Worm (Caenorhabditis elegans) whole organism, L4 larva: ENCODE results near the gene rmd-2.

Experiments used
- F26F4.8 ChIP-seq: fragments of 200-800 bp; sonication (Bioruptor generic); conservative IDR thresholded peaks from 2 replicates; pipeline ENCODE4 v1.3.6; 2022; ENCODE audit warnings: missing genetic modification characterization, missing compliant biosample characterization
- F37D6.2 ChIP-seq: sonication (generic microtip); optimal IDR thresholded peaks from 2 replicates; lab custom pipeline; 2016; ENCODE audit warnings: mild to moderate bottlenecking, missing genetic modification characterization, missing compliant biosample characterization
- F44E2.7 ChIP-seq: fragments of 200-800 bp; sonication (Bioruptor generic); IDR thresholded peaks from 2 replicates; pipeline ENCODE4 v2.1.2; 2022; ENCODE audit warnings: missing genetic modification characterization, missing compliant biosample characterization
- F49E8.2 ChIP-seq: sonication (generic microtip); optimal IDR thresholded peaks from 2 replicates; lab custom pipeline; 2016; ENCODE audit warnings: missing compliant biosample characterization, mild to moderate bottlenecking, missing genetic modification characterization, borderline replicate concordance
- ZK337.2 ChIP-seq: fragments of 200-800 bp; sonication (Bioruptor generic); IDR thresholded peaks from 2 replicates; pipeline ENCODE4 v1.3.6; 2022; ENCODE audit warnings: missing genetic modification reagents, missing genetic modification characterization, missing compliant biosample characterization
- ZK546.5 ChIP-seq, 2 experiments: sonication (generic microtip); optimal IDR thresholded peaks; 2 replicates each; lab custom pipeline; 2017; ENCODE audit warnings: missing biosample characterization in 2 of 2, missing genetic modification characterization in 2 of 2
- aha-1 ChIP-seq: fragments of 150-350 bp; peaks from one replicate; lab custom pipeline; 2014; ENCODE audit warnings: missing biosample characterization, missing genetic modification characterization
- arid-1 ChIP-seq: fragments of 200-800 bp; sonication (Bioruptor generic); conservative IDR thresholded peaks from 2 replicates; pipeline ENCODE4 v1.3.6; 2022; ENCODE audit warnings: missing genetic modification reagents, missing genetic modification characterization, missing compliant biosample characterization
- attf-4 ChIP-seq: sonication (generic microtip); optimal IDR thresholded peaks from 3 replicates; lab custom pipeline; 2017; ENCODE audit warnings: missing biosample characterization, missing genetic modification characterization
- ceh-20 ChIP-seq: fragments of 200-800 bp; sonication (Bioruptor generic); IDR thresholded peaks from 2 replicates; pipeline ENCODE4 v1.3.6; 2022; ENCODE audit warnings: missing genetic modification reagents, missing genetic modification characterization, missing compliant biosample characterization
- ceh-28 ChIP-seq: fragments of 150-350 bp; optimal IDR thresholded peaks from 2 replicates; lab custom pipeline; 2014; ENCODE audit warnings: missing biosample characterization, missing genetic modification reagents, missing genetic modification characterization
- ceh-62 ChIP-seq: sonication (generic microtip); optimal IDR thresholded peaks from 2 replicates; lab custom pipeline; 2017; ENCODE audit warnings: missing biosample characterization, missing genetic modification characterization
- ceh-82 ChIP-seq: sonication (generic microtip); optimal IDR thresholded peaks from 2 replicates; lab custom pipeline; 2017; ENCODE audit warnings: missing biosample characterization, missing genetic modification characterization
- daf-19 ChIP-seq: fragments of 200-800 bp; sonication (Bioruptor generic); conservative IDR thresholded peaks from 2 replicates; pipeline ENCODE4 v1.3.6; 2022; ENCODE audit warnings: missing genetic modification characterization, missing compliant biosample characterization
- daf-8 ChIP-seq: fragments of 200-800 bp; sonication (Bioruptor generic); IDR thresholded peaks from 2 replicates; pipeline ENCODE4 v1.3.6; 2022; ENCODE audit warnings: missing genetic modification characterization, missing compliant biosample characterization
- dmd-8 ChIP-seq: fragments of 200-800 bp; sonication (Bioruptor generic); IDR thresholded peaks from 2 replicates; pipeline ENCODE4 v1.3.6; 2022; ENCODE audit warnings: missing genetic modification characterization, missing compliant biosample characterization
- dmd-9 ChIP-seq: fragments of 200-800 bp; sonication (Bioruptor generic); IDR thresholded peaks from 2 replicates; pipeline ENCODE4 v1.3.6; 2022; ENCODE audit warnings: missing genetic modification reagents, missing genetic modification characterization, missing compliant biosample characterization
- dpl-1 ChIP-seq: fragments of 150-350 bp; optimal IDR thresholded peaks from 2 replicates; lab custom pipeline; 2014; ENCODE audit warnings: missing biosample characterization, missing genetic modification reagents, missing genetic modification characterization
- egl-27 ChIP-seq: sonication (generic microtip); optimal IDR thresholded peaks from 3 replicates; lab custom pipeline; 2017; ENCODE audit warnings: missing biosample characterization, missing genetic modification reagents, missing genetic modification characterization
- hlh-30 ChIP-seq: sonication (generic microtip); optimal IDR thresholded peaks from 2 replicates; lab custom pipeline; 2017; ENCODE audit warnings: antibody characterized with exemption, mild to moderate bottlenecking, missing genetic modification characterization, missing compliant biosample characterization; ENCODE audit not compliant: insufficient read depth
- hmg-1.1 ChIP-seq: fragments of 200-800 bp; sonication (Bioruptor generic); IDR thresholded peaks from 2 replicates; pipeline ENCODE4 v1.3.6; 2022; ENCODE audit warnings: missing genetic modification reagents, missing genetic modification characterization, missing compliant biosample characterization
- lim-7 ChIP-seq: fragments of 200-800 bp; sonication (Bioruptor generic); IDR thresholded peaks from 2 replicates; pipeline ENCODE4 v1.3.6; 2022; ENCODE audit warnings: missing genetic modification characterization, missing compliant biosample characterization
- lin-15B ChIP-seq: fragments of 150-350 bp; sonication (generic microtip); optimal IDR thresholded peaks from 3 replicates; lab custom pipeline; 2014; ENCODE audit warnings: missing biosample characterization, missing genetic modification characterization
- lin-38 ChIP-seq: fragments of 200-800 bp; sonication (Bioruptor generic); IDR thresholded peaks from 2 replicates; pipeline ENCODE4 v1.3.6; 2022; ENCODE audit warnings: missing genetic modification reagents, missing genetic modification characterization, missing compliant biosample characterization
- lir-3 ChIP-seq: sonication (generic microtip); optimal IDR thresholded peaks from 2 replicates; lab custom pipeline; 2016; ENCODE audit warnings: mild to moderate bottlenecking, missing genetic modification characterization, missing compliant biosample characterization
- lsy-2 ChIP-seq, 2 experiments: fragments of 150-350 bp in 1 of 2; sonication (generic microtip) in 1 of 2; optimal IDR thresholded peaks; 2 replicates each; lab custom pipeline; 2014 to 2017; ENCODE audit warnings: missing biosample characterization in 2 of 2, missing genetic modification characterization in 2 of 2
- madf-5 ChIP-seq, 2 experiments: fragments of 200-800 bp; sonication (Bioruptor generic); IDR thresholded peaks; 2 replicates each; pipeline ENCODE4 v1.3.6; 2022; ENCODE audit warnings: missing compliant biosample characterization in 2 of 2, missing genetic modification characterization in 2 of 2
- madf-9 ChIP-seq: fragments of 200-800 bp; sonication (Bioruptor generic); conservative IDR thresholded peaks from 2 replicates; pipeline ENCODE4 v1.3.6; 2022; ENCODE audit warnings: missing genetic modification reagents, missing genetic modification characterization, missing compliant biosample characterization
- mdl-1 ChIP-seq, 2 experiments: fragments of 150-350 bp in 1 of 2; sonication (generic microtip) in 1 of 2; optimal IDR thresholded peaks; 2 replicates each; lab custom pipeline; 2014 to 2017; ENCODE audit warnings: missing biosample characterization in 2 of 2, missing genetic modification characterization in 2 of 2
- mep-1 ChIP-seq: fragments of 150-350 bp; sonication (generic microtip); optimal IDR thresholded peaks from 3 replicates; lab custom pipeline; 2014; ENCODE audit warnings: missing biosample characterization, missing genetic modification characterization
- mxl-2 ChIP-seq: fragments of 200-800 bp; sonication (Bioruptor generic); conservative IDR thresholded peaks from 2 replicates; pipeline ENCODE4 v1.3.6; 2022; ENCODE audit warnings: missing genetic modification reagents, missing genetic modification characterization, missing compliant biosample characterization
- mxl-3 ChIP-seq: fragments of 200-800 bp; sonication (Bioruptor generic); optimal IDR thresholded peaks from 2 replicates; lab custom pipeline; 2018; ENCODE audit warnings: mild to moderate bottlenecking, missing genetic modification characterization, missing compliant biosample characterization
- nhr-10 ChIP-seq: fragments of 150-350 bp; optimal IDR thresholded peaks from 2 replicates; lab custom pipeline; 2014; ENCODE audit warnings: missing biosample characterization, missing genetic modification characterization
- nhr-102 ChIP-seq: sonication (generic microtip); optimal IDR thresholded peaks from 2 replicates; lab custom pipeline; 2016; ENCODE audit warnings: mild to moderate bottlenecking, missing genetic modification characterization, moderate library complexity, missing compliant biosample characterization
- nhr-11 ChIP-seq: fragments of 150-350 bp; optimal IDR thresholded peaks from 2 replicates; lab custom pipeline; 2014; ENCODE audit warnings: missing biosample characterization, missing genetic modification characterization
- nhr-28 ChIP-seq: fragments of 150-350 bp; optimal IDR thresholded peaks from 2 replicates; lab custom pipeline; 2014; ENCODE audit warnings: missing biosample characterization, missing genetic modification characterization
- nhr-42 ChIP-seq: fragments of 200-800 bp; sonication (Bioruptor generic); IDR thresholded peaks from 2 replicates; pipeline ENCODE4 v1.3.6; 2022; ENCODE audit warnings: missing genetic modification characterization, missing compliant biosample characterization
- nhr-48 ChIP-seq: sonication (generic microtip); optimal IDR thresholded peaks from 2 replicates; lab custom pipeline; 2016; ENCODE audit warnings: mild to moderate bottlenecking, missing genetic modification characterization, missing compliant biosample characterization
- pqm-1 ChIP-seq: sonication (generic microtip); optimal IDR thresholded peaks from 2 replicates; lab custom pipeline; 2017; ENCODE audit warnings: missing biosample characterization, missing genetic modification characterization
- saeg-2 ChIP-seq: fragments of 200-800 bp; sonication (Bioruptor generic); IDR thresholded peaks from 2 replicates; pipeline ENCODE4 v1.3.6; 2022; ENCODE audit warnings: missing genetic modification reagents, missing genetic modification characterization, missing compliant biosample characterization
- sdz-12 ChIP-seq: fragments of 200-800 bp; sonication (Bioruptor generic); optimal IDR thresholded peaks from 2 replicates; lab custom pipeline; 2018; ENCODE audit warnings: mild to moderate bottlenecking, missing genetic modification characterization, missing compliant biosample characterization
- skn-1 ChIP-seq: fragments of 150-350 bp; optimal IDR thresholded peaks from 2 replicates; lab custom pipeline; 2014; ENCODE audit warnings: missing biosample characterization, missing genetic modification characterization
- spr-1 ChIP-seq: sonication (generic microtip); optimal IDR thresholded peaks from 2 replicates; lab custom pipeline; 2016; ENCODE audit warnings: mild to moderate bottlenecking, missing genetic modification characterization, missing compliant biosample characterization
- tra-1 ChIP-seq: fragments of 200-800 bp; sonication (Bioruptor generic); IDR thresholded peaks from 2 replicates; pipeline ENCODE4 v1.3.6; 2022; ENCODE audit warnings: missing genetic modification reagents, missing genetic modification characterization, missing compliant biosample characterization
- unc-39 ChIP-seq: sonication (generic microtip); optimal IDR thresholded peaks from 2 replicates; lab custom pipeline; 2017; ENCODE audit warnings: missing biosample characterization, missing genetic modification characterization
- unc-62 ChIP-seq, 3 experiments: fragments of 150-350 bp in 1 of 3; sonication (generic microtip); optimal IDR thresholded peaks in 2 of 3; peaks in 1 of 3; 1 replicate in 1 of 3; 2 replicates in 2 of 3; lab custom pipeline; 2014 to 2017; ENCODE audit warnings: missing biosample characterization in 3 of 3, missing genetic modification characterization in 3 of 3, missing genetic modification reagents in 3 of 3, missing genotype in 1 of 3
- zag-1 ChIP-seq: fragments of 150-350 bp; optimal IDR thresholded peaks from 2 replicates; lab custom pipeline; 2014; ENCODE audit warnings: missing biosample characterization, missing genetic modification characterization
- zip-11 ChIP-seq: fragments of 200-800 bp; sonication (Bioruptor generic); IDR thresholded peaks from 2 replicates; pipeline ENCODE4 v1.3.6; 2022; ENCODE audit warnings: missing genetic modification characterization, missing compliant biosample characterization
- zip-2 ChIP-seq: fragments of 150-350 bp; optimal IDR thresholded peaks from 2 replicates; lab custom pipeline; 2014; ENCODE audit warnings: missing biosample characterization, missing genetic modification characterization
- ztf-11 ChIP-seq: fragments of 150-350 bp; optimal IDR thresholded peaks from 2 replicates; lab custom pipeline; 2014; ENCODE audit warnings: missing biosample characterization, missing genetic modification characterization

rmd-2 gene

DNA sequence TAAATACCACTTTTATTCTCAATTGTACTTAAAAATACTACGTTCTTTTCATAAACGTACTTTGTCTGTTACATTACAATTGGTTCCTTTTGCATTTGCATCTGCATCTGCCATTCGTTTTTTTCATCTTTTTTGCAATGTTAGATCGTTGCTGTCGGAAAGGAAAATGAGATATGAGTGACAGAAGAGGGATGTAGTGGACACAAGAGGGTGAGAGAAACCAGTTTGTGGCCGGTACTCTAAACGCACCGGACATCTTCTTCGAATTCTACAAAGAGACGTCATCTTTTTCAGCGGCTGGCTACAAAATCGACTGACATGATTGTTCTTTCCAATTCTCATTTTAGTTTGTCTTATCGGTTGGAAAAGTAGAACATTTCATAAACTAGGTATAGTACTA is 16.6 kb upstream of the rmd-2 start:
- no peak for TF ChIP-seq F37D6.2 (tag; lab: Kevin White, UChicago)
- no peak for TF ChIP-seq daf-8 (GFP tag; lab: Robert Waterston, UW)
- no peak for TF ChIP-seq nhr-42 (GFP tag; lab: Robert Waterston, UW)
- TF ChIP-seq zag-1, result no peak
- TF ChIP-seq ZK546.5 (tag; optimal IDR thresholded peaks at IDR 0.05; lab: Kevin White, UChicago), result no peak
- TF ChIP-seq ZK337.2 (GFP tag; lab: Robert Waterston, UW), result no peak
- peak; percentile 66 for TF ChIP-seq nhr-48 (tag; lab: Kevin White, UChicago)
- no peak for TF ChIP-seq daf-19 (GFP tag; lab: Robert Waterston, UW)
- TF ChIP-seq tra-1, result no peak
- TF ChIP-seq dmd-8 (GFP tag; lab: Robert Waterston, UW), result no peak
- no peak for TF ChIP-seq zip-2 (tag; lab: Kevin White, UChicago)
- TF ChIP-seq dpl-1 (GFP tag; lab: Kevin White, UChicago), result no peak
- no peak for TF ChIP-seq mep-1 (tag; lab: Kevin White, UChicago)
- no peak for TF ChIP-seq dmd-9 (GFP tag; lab: Robert Waterston, UW)
- no peak for TF ChIP-seq madf-9
- TF ChIP-seq saeg-2 (GFP tag; lab: Robert Waterston, UW), result no peak
- TF ChIP-seq lsy-2 (tag; optimal IDR thresholded peaks at IDR 0.05; lab: Kevin White, UChicago), result no peak
- TF ChIP-seq lin-38 (GFP tag; lab: Robert Waterston, UW), result no peak
- TF ChIP-seq ztf-11 (tag; lab: Kevin White, UChicago), result no peak
- no peak for TF ChIP-seq nhr-10 (tag; lab: Kevin White, UChicago)
- no peak for TF ChIP-seq unc-39 (tag; lab: Kevin White, UChicago)
- TF ChIP-seq lin-15B (tag; lab: Kevin White, UChicago), result no peak
- no peak for TF ChIP-seq arid-1
- TF ChIP-seq zip-11, result no peak
- no peak for TF ChIP-seq nhr-11 (tag; lab: Kevin White, UChicago)
- TF ChIP-seq F49E8.2 (tag; lab: Kevin White, UChicago), result no peak
- TF ChIP-seq attf-4 (tag; lab: Kevin White, UChicago), result no peak
- peak; percentile 48 for TF ChIP-seq aha-1 (tag; lab: Kevin White, UChicago)
- peak; percentile 89 for TF ChIP-seq nhr-28 (tag; lab: Kevin White, UChicago)
- TF ChIP-seq mxl-3 (GFP tag; lab: Kevin White, UChicago), result peak; percentile 17
- TF ChIP-seq F44E2.7 (GFP tag; lab: Robert Waterston, UW), result no peak
- TF ChIP-seq unc-62 (GFP tag; optimal IDR thresholded peaks at IDR 0.05 in 1 of 2; lab: Kevin White, UChicago), result peak in 1 of 2 experiments; percentile 98
- no peak for TF ChIP-seq unc-62 (tag; optimal IDR thresholded peaks at IDR 0.05; lab: Kevin White, UChicago)
- TF ChIP-seq ceh-28 (tag; lab: Kevin White, UChicago), result no peak
- TF ChIP-seq spr-1 (tag; lab: Kevin White, UChicago), result no peak
- no peak for TF ChIP-seq ceh-62 (tag; lab: Kevin White, UChicago)
- no peak for TF ChIP-seq egl-27
- TF ChIP-seq ceh-82 (tag; lab: Kevin White, UChicago), result no peak
- no peak for TF ChIP-seq skn-1 (tag; lab: Kevin White, UChicago)
- TF ChIP-seq F26F4.8 (GFP tag; lab: Robert Waterston, UW), result no peak
- no peak for TF ChIP-seq ceh-20 (GFP tag; lab: Robert Waterston, UW)
- TF ChIP-seq pqm-1, result no peak
- no peak for TF ChIP-seq nhr-102 (tag; lab: Kevin White, UChicago)
- no peak for TF ChIP-seq lir-3 (tag; lab: Kevin White, UChicago)
- TF ChIP-seq lim-7, result no peak
- TF ChIP-seq mdl-1 (tag; optimal IDR thresholded peaks at IDR 0.05; lab: Kevin White, UChicago), result peak in 1 of 2 experiments; percentile 41
- no peak for TF ChIP-seq sdz-12 (GFP tag; lab: Kevin White, UChicago)
- no peak for TF ChIP-seq mxl-2 (GFP tag; lab: Robert Waterston, UW)
- no peak for TF ChIP-seq madf-5 (GFP tag; IDR thresholded peaks at IDR 0.05; lab: Robert Waterston, UW)
- no peak for TF ChIP-seq hlh-30 (tag; lab: Kevin White, UChicago)
- TF ChIP-seq hmg-1.1, result no peak
- TF ChIP-seq, all 104 proteins: peak for 6
